Fruit fly (Drosophila melanogaster): ENCODE measurements around the gene GluRIIB.

GluRIIB gene

dm6 chr2L:5532061-5532460 lies 27.1 kb upstream of the GluRIIB start, which contains the start of gene Coq6 (continued):
- TF ChIP-seq HLH4C (GFP tag; IDR thresholded peaks at IDR 0.05; ENCODE audit: partially characterized antibody) (peak; percentile 65; the same call in 2 of the 3 replicates), Max (GFP tag; optimal IDR thresholded peaks at IDR 0.05) (no peak), Ptx1 (GFP tag; IDR thresholded peaks at IDR 0.05) (0 out of 2 replicates have a peak, but pooled peaks have one; percentile 16), HHEX (GFP tag; optimal IDR thresholded peaks at IDR 0.05) (no peak), MBD-R2 (GFP tag; IDR thresholded peaks at IDR 0.05) (peak; percentile 71; the same call in 1 of the 2 replicates), CG1602 (GFP tag; optimal IDR thresholded peaks at IDR 0.05) (no peak), sna (GFP tag; IDR thresholded peaks at IDR 0.05; ENCODE audit: partially characterized antibody) (peak; percentile 63), kay (GFP tag; optimal IDR thresholded peaks at IDR 0.05) (no peak), CG4404 (GFP tag; IDR thresholded peaks at IDR 0.05) (no peak), nmo (GFP tag; optimal IDR thresholded peaks at IDR 0.05) (peak; percentile 14), CG18599 (GFP tag; optimal IDR thresholded peaks at IDR 0.05) (no peak), CG4707 (GFP tag; optimal IDR thresholded peaks at IDR 0.05) (no peak), ab (GFP tag; optimal IDR thresholded peaks at IDR 0.05) (no peak), Pdp1 (GFP tag; optimal IDR thresholded peaks at IDR 0.05) (peak in 1 of 2 experiments; percentile 58), CG9817 (tag; optimal IDR thresholded peaks at IDR 0.05) (no peak), bcd (GFP tag; optimal IDR thresholded peaks at IDR 0.05) (no peak), al (GFP tag; IDR thresholded peaks at IDR 0.05) (no peak), mirr (GFP tag; optimal IDR thresholded peaks at IDR 0.05) (no peak), CG8359 (GFP tag; optimal IDR thresholded peaks at IDR 0.05; ENCODE audit: borderline replicate concordance) (no peak), Antp (GFP tag; optimal IDR thresholded peaks at IDR 0.05) (no peak), CG4360 (GFP tag; IDR thresholded peaks at IDR 0.05) (no peak), Neu2 (GFP tag; optimal IDR thresholded peaks at IDR 0.05; ENCODE audit: borderline replicate concordance) (no peak), Bgb (GFP tag; IDR thresholded peaks at IDR 0.05; ENCODE audit: partially characterized antibody) (peak; percentile 47; the same call in 1 of the 2 replicates), CG17802 (tag; optimal IDR thresholded peaks at IDR 0.05) (no peak), Adf1 (GFP tag; IDR thresholded peaks at IDR 0.05) (no peak), CG14860 (GFP tag; IDR thresholded peaks at IDR 0.05; ENCODE audit: partially characterized antibody) (peak; percentile 50; the same call in 2 of the 3 replicates), CG15073 (GFP tag; optimal IDR thresholded peaks at IDR 0.05) (no peak), ase (GFP tag; IDR thresholded peaks at IDR 0.05) (no peak), vnd (GFP tag; IDR thresholded peaks at IDR 0.05; ENCODE audit: partially characterized antibody) (peak; percentile 38; the same call in 1 of the 3 replicates), CG1233 (GFP tag; optimal IDR thresholded peaks at IDR 0.05) (no peak), Abd-B (GFP tag; optimal IDR thresholded peaks at IDR 0.05) (peak; percentile 13), pfk (GFP tag; optimal IDR thresholded peaks at IDR 0.05) (no peak), CG2129 (GFP tag; IDR thresholded peaks at IDR 0.05; ENCODE audit: partially characterized antibody) (0 out of 2 replicates have a peak, but pooled peaks have one; percentile 18), eyg (GFP tag; optimal IDR thresholded peaks at IDR 0.05) (no peak), Poxn (GFP tag; IDR thresholded peaks at IDR 0.05) (no peak), unc-4 (GFP tag; IDR thresholded peaks at IDR 0.05; ENCODE audit: partially characterized antibody) (peak; percentile 68), tap (tag; optimal IDR thresholded peaks at IDR 0.05) (no peak), CG14965 (GFP tag; optimal IDR thresholded peaks at IDR 0.05; ENCODE audit: borderline replicate concordance) (no peak), ERR (GFP tag; optimal IDR thresholded peaks at IDR 0.05) (no peak), CG7556 (GFP tag; optimal IDR thresholded peaks at IDR 0.05) (no peak), Myb (GFP tag; optimal IDR thresholded peaks at IDR 0.05) (peak; percentile 85), CG13287 (GFP tag; IDR thresholded peaks at IDR 0.05; ENCODE audit: partially characterized antibody) (peak; percentile 78)

All from whole organism, embryonic.